Worm (Caenorhabditis elegans) whole organism, L4 larva: ENCODE data around the gene cubn-1.
A peak's percentile ranks its signal among the peaks of the same experiment; 100 is the strongest.

Experiments
- D1046.2 ChIP-seq: fragments of 200-800 bp; sonication (Bioruptor generic); IDR thresholded peaks from 2 replicates; pipeline ENCODE4 v1.3.6; 2022; ENCODE audit warnings: missing genetic modification characterization, missing compliant biosample characterization
- F44E2.7 ChIP-seq: fragments of 200-800 bp; sonication (Bioruptor generic); IDR thresholded peaks from 2 replicates; pipeline ENCODE4 v2.1.2; 2022; ENCODE audit warnings: missing genetic modification characterization, missing compliant biosample characterization
- R02D3.7 ChIP-seq: fragments of 150-350 bp; sonication (generic microtip); optimal IDR thresholded peaks from 3 replicates; lab custom pipeline; 2014; ENCODE audit warnings: missing biosample characterization, missing genetic modification characterization
- Y75B8A.6 ChIP-seq: fragments of 200-800 bp; sonication (Bioruptor generic); IDR thresholded peaks from 2 replicates; pipeline ENCODE4 v1.3.6; 2022; ENCODE audit warnings: missing genetic modification reagents, missing genetic modification characterization, missing compliant biosample characterization
- aha-1 ChIP-seq: fragments of 150-350 bp; peaks from one replicate; lab custom pipeline; 2014; ENCODE audit warnings: missing biosample characterization, missing genetic modification characterization
- ama-1 ChIP-seq: fragments of 150-350 bp; optimal IDR thresholded peaks from 2 replicates; lab custom pipeline; 2014; ENCODE audit warnings: inconsistent platforms, mixed read lengths
- ceh-32 ChIP-seq: sonication (generic microtip); optimal IDR thresholded peaks from 2 replicates; lab custom pipeline; 2016; ENCODE audit warnings: mild to moderate bottlenecking, missing genetic modification characterization, missing compliant biosample characterization; ENCODE audit not compliant: poor library complexity
- ceh-82 ChIP-seq: sonication (generic microtip); optimal IDR thresholded peaks from 2 replicates; lab custom pipeline; 2017; ENCODE audit warnings: missing biosample characterization, missing genetic modification characterization
- cey-2 ChIP-seq: sonication (generic microtip); optimal IDR thresholded peaks from 3 replicates; lab custom pipeline; 2017; ENCODE audit warnings: missing genetic modification characterization, mild to moderate bottlenecking, missing compliant biosample characterization, antibody characterized with exemption, borderline replicate concordance; ENCODE audit not compliant: insufficient read depth
- ctbp-1 ChIP-seq: fragments of 200-800 bp; sonication (Bioruptor generic); IDR thresholded peaks from 2 replicates; pipeline ENCODE4 v1.3.6; 2022; ENCODE audit warnings: missing genetic modification reagents, missing genetic modification characterization, missing compliant biosample characterization
- daf-19 ChIP-seq: fragments of 200-800 bp; sonication (Bioruptor generic); conservative IDR thresholded peaks from 2 replicates; pipeline ENCODE4 v1.3.6; 2022; ENCODE audit warnings: missing genetic modification characterization, missing compliant biosample characterization
- dpl-1 ChIP-seq: fragments of 150-350 bp; optimal IDR thresholded peaks from 2 replicates; lab custom pipeline; 2014; ENCODE audit warnings: missing biosample characterization, missing genetic modification reagents, missing genetic modification characterization
- dve-1 ChIP-seq: sonication (generic microtip); optimal IDR thresholded peaks from 2 replicates; lab custom pipeline; 2017; ENCODE audit warnings: antibody characterized with exemption, mild to moderate bottlenecking, missing genetic modification characterization, missing compliant biosample characterization; ENCODE audit not compliant: insufficient read depth
- egl-27 ChIP-seq: sonication (generic microtip); optimal IDR thresholded peaks from 3 replicates; lab custom pipeline; 2017; ENCODE audit warnings: missing biosample characterization, missing genetic modification reagents, missing genetic modification characterization
- egl-43 ChIP-seq: fragments of 200-800 bp; sonication (Bioruptor generic); IDR thresholded peaks from 2 replicates; pipeline ENCODE4 v1.3.6; 2022; ENCODE audit warnings: missing genetic modification reagents, missing genetic modification characterization, missing compliant biosample characterization
- fkh-10 ChIP-seq: fragments of 150-350 bp; optimal IDR thresholded peaks from 2 replicates; lab custom pipeline; 2014; ENCODE audit warnings: missing biosample characterization, missing genetic modification reagents, missing genetic modification characterization
- gei-8 ChIP-seq: fragments of 200-800 bp; sonication (Bioruptor generic); optimal IDR thresholded peaks from 2 replicates; lab custom pipeline; 2018; ENCODE audit warnings: mild to moderate bottlenecking, missing genetic modification characterization, missing compliant biosample characterization
- hlh-11 ChIP-seq: fragments of 200-800 bp; sonication (Bioruptor generic); optimal IDR thresholded peaks from 2 replicates; lab custom pipeline; 2018; ENCODE audit warnings: mild to moderate bottlenecking, missing genetic modification characterization, missing compliant biosample characterization
- lim-7 ChIP-seq: fragments of 200-800 bp; sonication (Bioruptor generic); IDR thresholded peaks from 2 replicates; pipeline ENCODE4 v1.3.6; 2022; ENCODE audit warnings: missing genetic modification characterization, missing compliant biosample characterization
- lin-13 ChIP-seq: fragments of 150-350 bp; optimal IDR thresholded peaks from 2 replicates; lab custom pipeline; 2014; ENCODE audit warnings: missing biosample characterization, missing genetic modification reagents, missing genetic modification characterization
- lin-39 ChIP-seq: fragments of 150-350 bp; optimal IDR thresholded peaks from 2 replicates; lab custom pipeline; 2014; ENCODE audit warnings: missing biosample characterization, missing genetic modification reagents, missing genetic modification characterization
- lsy-2 ChIP-seq, 2 experiments: fragments of 150-350 bp in 1 of 2; sonication (generic microtip) in 1 of 2; optimal IDR thresholded peaks; 2 replicates each; lab custom pipeline; 2014 to 2017; ENCODE audit warnings: missing biosample characterization in 2 of 2, missing genetic modification characterization in 2 of 2
- madf-5 ChIP-seq, 2 experiments: fragments of 200-800 bp; sonication (Bioruptor generic); IDR thresholded peaks; 2 replicates each; pipeline ENCODE4 v1.3.6; 2022; ENCODE audit warnings: missing compliant biosample characterization in 2 of 2, missing genetic modification characterization in 2 of 2
- madf-9 ChIP-seq: fragments of 200-800 bp; sonication (Bioruptor generic); conservative IDR thresholded peaks from 2 replicates; pipeline ENCODE4 v1.3.6; 2022; ENCODE audit warnings: missing genetic modification reagents, missing genetic modification characterization, missing compliant biosample characterization
- mdl-1 ChIP-seq, 2 experiments: fragments of 150-350 bp in 1 of 2; sonication (generic microtip) in 1 of 2; optimal IDR thresholded peaks; 2 replicates each; lab custom pipeline; 2014 to 2017; ENCODE audit warnings: missing biosample characterization in 2 of 2, missing genetic modification characterization in 2 of 2
- mep-1 ChIP-seq: fragments of 150-350 bp; sonication (generic microtip); optimal IDR thresholded peaks from 3 replicates; lab custom pipeline; 2014; ENCODE audit warnings: missing biosample characterization, missing genetic modification characterization
- mxl-3 ChIP-seq: fragments of 200-800 bp; sonication (Bioruptor generic); optimal IDR thresholded peaks from 2 replicates; lab custom pipeline; 2018; ENCODE audit warnings: mild to moderate bottlenecking, missing genetic modification characterization, missing compliant biosample characterization
- nhr-10 ChIP-seq: fragments of 150-350 bp; optimal IDR thresholded peaks from 2 replicates; lab custom pipeline; 2014; ENCODE audit warnings: missing biosample characterization, missing genetic modification characterization
- nhr-11 ChIP-seq: fragments of 150-350 bp; optimal IDR thresholded peaks from 2 replicates; lab custom pipeline; 2014; ENCODE audit warnings: missing biosample characterization, missing genetic modification characterization
- nhr-111 ChIP-seq: fragments of 200-800 bp; sonication (Bioruptor generic); optimal IDR thresholded peaks from 2 replicates; lab custom pipeline; 2018; ENCODE audit warnings: mild to moderate bottlenecking, missing genetic modification characterization, missing compliant biosample characterization
- nhr-28 ChIP-seq: fragments of 150-350 bp; optimal IDR thresholded peaks from 2 replicates; lab custom pipeline; 2014; ENCODE audit warnings: missing biosample characterization, missing genetic modification characterization
- nhr-41 ChIP-seq: fragments of 200-800 bp; sonication (Bioruptor generic); IDR thresholded peaks from 2 replicates; pipeline ENCODE4 v1.3.6; 2022; ENCODE audit warnings: missing genetic modification reagents, missing genetic modification characterization, missing compliant biosample characterization
- nhr-6 ChIP-seq: fragments of 150-350 bp; optimal IDR thresholded peaks from 2 replicates; lab custom pipeline; 2014; ENCODE audit warnings: missing biosample characterization, missing genetic modification characterization
- pha-4 ChIP-seq, 2 experiments: fragments of 150-350 bp in 1 of 2; fragments of 200-800 bp in 1 of 2; sonication (Bioruptor generic) in 1 of 2; IDR thresholded peaks in 1 of 2; optimal IDR thresholded peaks in 1 of 2; 2 replicates each; pipeline versions ENCODE4 v1.3.6 to Lab custom; 2014 to 2022; ENCODE audit warnings: missing genetic modification characterization in 2 of 2, missing genetic modification reagents in 2 of 2, missing biosample characterization in 1 of 2, missing compliant biosample characterization in 1 of 2
- pqm-1 ChIP-seq: sonication (generic microtip); optimal IDR thresholded peaks from 2 replicates; lab custom pipeline; 2017; ENCODE audit warnings: missing biosample characterization, missing genetic modification characterization
- rbr-2 ChIP-seq: sonication (generic microtip); optimal IDR thresholded peaks from 2 replicates; lab custom pipeline; 2016; ENCODE audit warnings: missing genotype, missing genetic modification characterization, missing compliant biosample characterization
- sdz-12 ChIP-seq: fragments of 200-800 bp; sonication (Bioruptor generic); optimal IDR thresholded peaks from 2 replicates; lab custom pipeline; 2018; ENCODE audit warnings: mild to moderate bottlenecking, missing genetic modification characterization, missing compliant biosample characterization
- set-16 ChIP-seq: fragments of 200-800 bp; sonication (Bioruptor generic); IDR thresholded peaks from 2 replicates; pipeline ENCODE4 v1.3.6; 2022; ENCODE audit warnings: missing genetic modification reagents, missing genetic modification characterization, missing compliant biosample characterization
- snpc-1.2 ChIP-seq: fragments of 200-800 bp; sonication (Bioruptor generic); IDR thresholded peaks from 2 replicates; pipeline ENCODE4 v1.3.6; 2022; ENCODE audit warnings: missing genetic modification reagents, missing genetic modification characterization, missing compliant biosample characterization
- snpc-4 ChIP-seq: fragments of 150-350 bp; optimal IDR thresholded peaks from 2 replicates; lab custom pipeline; 2014; ENCODE audit warnings: missing biosample characterization, missing genetic modification characterization
- spr-1 ChIP-seq: sonication (generic microtip); optimal IDR thresholded peaks from 2 replicates; lab custom pipeline; 2016; ENCODE audit warnings: mild to moderate bottlenecking, missing genetic modification characterization, missing compliant biosample characterization
- unc-62 ChIP-seq, 3 experiments: fragments of 150-350 bp in 1 of 3; sonication (generic microtip); optimal IDR thresholded peaks in 2 of 3; peaks in 1 of 3; 1 replicate in 1 of 3; 2 replicates in 2 of 3; lab custom pipeline; 2014 to 2017; ENCODE audit warnings: missing biosample characterization in 3 of 3, missing genetic modification characterization in 3 of 3, missing genetic modification reagents in 3 of 3, missing genotype in 1 of 3
- zip-11 ChIP-seq: fragments of 200-800 bp; sonication (Bioruptor generic); IDR thresholded peaks from 2 replicates; pipeline ENCODE4 v1.3.6; 2022; ENCODE audit warnings: missing genetic modification characterization, missing compliant biosample characterization

cubn-1 gene

ce11 chrV:12649213-12649612, 38.1 kb downstream of the cubn-1 start, which contains the start of gene gpa-9:
TSS of gene gpa-9 (minus strand) at chrV:12649313.
- no peak for TF ChIP-seq lim-7 (GFP tag; lab: Robert Waterston, UW)
- no peak for TF ChIP-seq madf-5 (GFP tag; IDR thresholded peaks at IDR 0.05; lab: Robert Waterston, UW)
- no peak for TF ChIP-seq rbr-2 (tag; lab: Kevin White, UChicago)
- TF ChIP-seq R02D3.7 (tag; lab: Kevin White, UChicago): no peak
- no peak for TF ChIP-seq ceh-32
- no peak for TF ChIP-seq nhr-11 (tag; lab: Kevin White, UChicago)
- TF ChIP-seq lin-39 (tag; lab: Kevin White, UChicago): no peak
- no peak for TF ChIP-seq ama-1 (lab: Kevin White, UChicago)
- TF ChIP-seq, all 104 proteins: peak for 0

ce11 chrV:12649636-12650035, 38.5 kb downstream of the cubn-1 start, which contains the start of gene lin-25:
TSS of gene lin-25 (plus strand) at chrV:12649925.
- no peak for TF ChIP-seq pha-4 (GFP tag; IDR thresholded peaks at IDR 0.05; lab: Robert Waterston, UW)
- no peak for TF ChIP-seq pha-4 (tag; optimal IDR thresholded peaks at IDR 0.05; lab: Kevin White, UChicago)
- peak; percentile 27 for TF ChIP-seq pqm-1 (tag; lab: Kevin White, UChicago)
- no peak for TF ChIP-seq hlh-11
- peak in 1 of 2 experiments; percentile 54 for TF ChIP-seq lsy-2 (tag; optimal IDR thresholded peaks at IDR 0.05; lab: Kevin White, UChicago)
- peak; percentile 36 for TF ChIP-seq nhr-6 (tag; lab: Kevin White, UChicago)
- peak; percentile 57 for TF ChIP-seq nhr-28 (tag; lab: Kevin White, UChicago)
- no peak for TF ChIP-seq D1046.2 (GFP tag; lab: Robert Waterston, UW)
- TF ChIP-seq mxl-3 (GFP tag; lab: Kevin White, UChicago): peak; percentile 52
- TF ChIP-seq nhr-41 (GFP tag; lab: Robert Waterston, UW): no peak

- TF ChIP-seq Y75B8A.6 (GFP tag; lab: Robert Waterston, UW) (no peak), mep-1 (tag; lab: Kevin White, UChicago) (no peak), lin-13 (GFP tag; lab: Kevin White, UChicago) (no peak), cey-2 (tag; lab: Kevin White, UChicago) (no peak), snpc-1.2 (GFP tag; lab: Robert Waterston, UW) (no peak), mdl-1 (tag; optimal IDR thresholded peaks at IDR 0.05; lab: Kevin White, UChicago) (no peak), nhr-10 (tag; lab: Kevin White, UChicago) (no peak), aha-1 (tag; lab: Kevin White, UChicago) (no peak)
- TF ChIP-seq, all 104 proteins: peak for 0
These were observed 47.0 kb downstream of the cubn-1 start, which contains the start of gene W05B10.6 for ce11 chrV:12658142-12658541. TSS of gene W05B10.6 (minus strand) at chrV:12658242.

- TF ChIP-seq egl-27 (tag; lab: Kevin White, UChicago): no peak
- no peak for TF ChIP-seq spr-1 (tag; lab: Kevin White, UChicago)
- TF ChIP-seq ceh-82: no peak
- TF ChIP-seq fkh-10: peak; percentile 36
- TF ChIP-seq ctbp-1 (GFP tag; lab: Robert Waterston, UW): peak; percentile 48; the same call in 1 of the 2 replicates
- TF ChIP-seq dpl-1 (GFP tag; lab: Kevin White, UChicago): peak; percentile 70
- no peak for TF ChIP-seq zip-11
- no peak for TF ChIP-seq ama-1 (lab: Kevin White, UChicago)
- no peak for TF ChIP-seq set-16 (GFP tag; lab: Robert Waterston, UW)
- peak in 1 of 2 experiments; percentile 86 for TF ChIP-seq lsy-2 (tag; optimal IDR thresholded peaks at IDR 0.05; lab: Kevin White, UChicago)
- TF ChIP-seq egl-43 (GFP tag; lab: Robert Waterston, UW): no peak
- TF ChIP-seq dve-1 (tag; lab: Kevin White, UChicago): peak; percentile 77
- TF ChIP-seq madf-9 (GFP tag; lab: Robert Waterston, UW): no peak
- no peak for TF ChIP-seq nhr-111 (GFP tag; lab: Kevin White, UChicago)
- no peak for TF ChIP-seq snpc-4
- no peak for TF ChIP-seq F44E2.7 (GFP tag; lab: Robert Waterston, UW)
- no peak for TF ChIP-seq R02D3.7 (tag; lab: Kevin White, UChicago)
- TF ChIP-seq unc-62 (GFP tag; optimal IDR thresholded peaks at IDR 0.05 in 1 of 2; lab: Kevin White, UChicago): no peak
- TF ChIP-seq unc-62 (tag; optimal IDR thresholded peaks at IDR 0.05; lab: Kevin White, UChicago): no peak
- TF ChIP-seq nhr-41 (GFP tag; lab: Robert Waterston, UW): no peak
- TF ChIP-seq sdz-12 (GFP tag; lab: Kevin White, UChicago): no peak
- no peak for TF ChIP-seq lim-7 (GFP tag; lab: Robert Waterston, UW)
- TF ChIP-seq mxl-3 (GFP tag; lab: Kevin White, UChicago): peak; percentile 33
- 0 out of 2 replicates have a peak, but pooled peaks have one; percentile 18 for TF ChIP-seq daf-19 (GFP tag; lab: Robert Waterston, UW)
- TF ChIP-seq lin-39 (tag; lab: Kevin White, UChicago): no peak
- TF ChIP-seq gei-8 (GFP tag; lab: Kevin White, UChicago): peak; percentile 13
- TF ChIP-seq nhr-28 (tag; lab: Kevin White, UChicago): peak; percentile 56
- TF ChIP-seq Y75B8A.6 (GFP tag; lab: Robert Waterston, UW): 0 out of 2 replicates have a peak, but pooled peaks have one; percentile 56
These were observed 48.3 kb downstream of the cubn-1 start, which contains the start of gene ccch-3 for ce11 chrV:12659426-12659825. TSS of gene ccch-3 (minus strand) at chrV:12659687.
